Fruit fly (Drosophila melanogaster): ENCODE data around the gene CG3223.

CG3223 gene

DNA sequence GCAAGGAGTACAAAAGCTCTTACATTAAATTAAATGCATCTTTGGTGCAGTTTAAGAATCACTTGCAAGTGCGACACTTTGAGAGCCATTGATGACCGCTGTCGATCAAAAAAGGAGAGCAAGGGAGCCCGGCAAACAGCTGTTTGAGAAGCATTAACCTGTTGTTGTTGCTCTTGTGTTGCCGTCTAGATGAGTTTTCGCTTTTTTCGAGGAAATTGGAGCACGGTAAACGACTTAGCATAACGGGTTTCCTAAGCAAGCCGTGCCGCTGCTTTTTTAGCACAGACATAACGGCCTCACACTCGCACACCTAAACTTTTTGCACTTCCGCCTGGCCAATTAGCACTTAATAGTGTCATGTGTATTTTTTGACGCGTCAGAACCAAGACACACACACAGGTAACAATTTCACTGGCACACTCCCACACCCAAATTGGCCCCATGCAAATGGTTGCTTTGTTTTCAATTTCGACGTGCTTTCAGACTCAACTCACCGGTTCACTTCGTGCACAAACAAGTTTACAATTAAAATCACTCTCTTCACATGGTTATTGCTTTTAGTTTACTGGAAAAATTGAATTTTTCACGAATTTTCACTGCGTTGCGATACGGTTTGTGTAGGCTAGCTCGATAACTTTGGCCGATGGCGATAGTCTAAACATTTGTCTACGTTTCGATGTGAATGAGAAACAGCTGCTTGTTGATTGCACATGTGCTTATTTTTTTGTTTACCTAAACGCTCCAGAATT, 21.1 kb downstream of the CG3223 start, which contains the start of the genes CG10903 and CG2747 (continued):
- TF ChIP-seq unpg (GFP tag; optimal IDR thresholded peaks at IDR 0.05) (no peak), eve (GFP tag; optimal IDR thresholded peaks at IDR 0.05) (no peak), peb (GFP tag; IDR thresholded peaks at IDR 0.05) (no peak), Opbp (GFP tag; IDR thresholded peaks at IDR 0.05; ENCODE audit: partially characterized antibody) (peak; percentile 59; the same call in 1 of the 3 replicates), CG11398 (GFP tag; optimal IDR thresholded peaks at IDR 0.05) (no peak), CG10366 (GFP tag; IDR thresholded peaks at IDR 0.05) (no peak), dpn (GFP tag; optimal IDR thresholded peaks at IDR 0.05) (peak in 1 of 2 experiments; percentile 10), CG32772 (GFP tag; IDR thresholded peaks at IDR 0.05) (no peak), otp (GFP tag; IDR thresholded peaks at IDR 0.05) (no peak), dimm (GFP tag; IDR thresholded peaks at IDR 0.05) (no peak), Bgb (GFP tag; IDR thresholded peaks at IDR 0.05; ENCODE audit: partially characterized antibody) (peak; percentile 74), Xrp1 (GFP tag; IDR thresholded peaks at IDR 0.05) (no peak), CG34422 (GFP tag; IDR thresholded peaks at IDR 0.05) (peak; percentile 25; the same call in 1 of the 3 replicates), Atf-2 (GFP tag; optimal IDR thresholded peaks at IDR 0.05) (no peak), aop (GFP tag; IDR thresholded peaks at IDR 0.05) (no peak), CG1603 (tag; optimal IDR thresholded peaks at IDR 0.05) (peak; percentile 47), CG11560 (tag; IDR thresholded peaks at IDR 0.05) (no peak), lmd (GFP tag; IDR thresholded peaks at IDR 0.05) (no peak), CG8359 (GFP tag; optimal IDR thresholded peaks at IDR 0.05; ENCODE audit: borderline replicate concordance) (no peak), btn (GFP tag; optimal IDR thresholded peaks at IDR 0.05) (no peak), CG3163 (GFP tag; optimal IDR thresholded peaks at IDR 0.05) (no peak), exex (tag; optimal IDR thresholded peaks at IDR 0.05) (peak; percentile 39), CG2120 (GFP tag; optimal IDR thresholded peaks at IDR 0.05) (no peak), Eip74EF (GFP tag; optimal IDR thresholded peaks at IDR 0.05) (peak in 1 of 2 experiments; percentile 80), br (optimal IDR thresholded peaks at IDR 0.05) (no peak), HLH54F (GFP tag; optimal IDR thresholded peaks at IDR 0.05) (no peak), CG3995 (GFP tag; optimal IDR thresholded peaks at IDR 0.05) (peak; percentile 45), oc (tag; optimal IDR thresholded peaks at IDR 0.05) (no peak), CG2889 (GFP tag; IDR thresholded peaks at IDR 0.05) (no peak), nmo (GFP tag; optimal IDR thresholded peaks at IDR 0.05) (peak; percentile 24), Taf1 (GFP tag; IDR thresholded peaks at IDR 0.05) (no peak), Poxn (GFP tag; IDR thresholded peaks at IDR 0.05) (no peak), cas (GFP tag; IDR thresholded peaks at IDR 0.05) (no peak), ash1 (GFP tag; optimal IDR thresholded peaks at IDR 0.05) (no peak), CG12104 (GFP tag; optimal IDR thresholded peaks at IDR 0.05) (no peak), CG13123 (GFP tag; optimal IDR thresholded peaks at IDR 0.05) (no peak), Spps (tag; optimal IDR thresholded peaks at IDR 0.05) (no peak), nerfin-2 (GFP tag; IDR thresholded peaks at IDR 0.05; ENCODE audit: partially characterized antibody) (peak; percentile 16; the same call in 1 of the 2 replicates), Kr (GFP tag; optimal IDR thresholded peaks at IDR 0.05) (no peak), Fer3 (tag; optimal IDR thresholded peaks at IDR 0.05) (no peak), CG6175 (GFP tag; IDR thresholded peaks at IDR 0.05) (no peak), row (GFP tag; IDR thresholded peaks at IDR 0.05) (peak; percentile 23; the same call in 1 of the 3 replicates), CG4328 (GFP tag; optimal IDR thresholded peaks at IDR 0.05) (no peak), sima (GFP tag; optimal IDR thresholded peaks at IDR 0.05) (no peak), CG9437 (GFP tag; optimal IDR thresholded peaks at IDR 0.05) (no peak), Nf-YC (tag; optimal IDR thresholded peaks at IDR 0.05) (peak; percentile 43), tio (GFP tag; optimal IDR thresholded peaks at IDR 0.05) (no peak), CG13296 (GFP tag; optimal IDR thresholded peaks at IDR 0.05) (no peak), sna (GFP tag; IDR thresholded peaks at IDR 0.05; ENCODE audit: partially characterized antibody) (no peak), CG17802 (tag; optimal IDR thresholded peaks at IDR 0.05) (no peak)
